Fruit fly (Drosophila melanogaster) whole organism, embryonic: ENCODE measurements around the gene CG34301.

Source experiments
- Asciz ChIP-seq: fragments of 200-800 bp; sonication (Bioruptor generic); optimal IDR thresholded peaks from 2 replicates; lab custom pipeline; 2017; ENCODE audit warnings: missing biosample characterization, mild to moderate bottlenecking, missing genetic modification characterization, missing genetic modification reagents
- Atf3 ChIP-seq: fragments of 200-800 bp; sonication (Bioruptor generic); optimal IDR thresholded peaks from 3 replicates; lab custom pipeline; 2016; ENCODE audit warnings: missing biosample characterization, missing genetic modification characterization
- Atf6 ChIP-seq: fragments of 200-800 bp; sonication (Bioruptor generic); IDR thresholded peaks from 2 replicates; pipeline ENCODE4 v1.3.6; 2022; ENCODE audit warnings: missing biosample characterization, missing genetic modification characterization
- Bdp1 ChIP-seq: fragments of 200-800 bp; sonication (Bioruptor generic); optimal IDR thresholded peaks from 3 replicates; lab custom pipeline; 2016; ENCODE audit warnings: missing biosample characterization, missing genetic modification characterization
- CG12236 ChIP-seq: fragments of 200-800 bp; sonication (Bioruptor generic); optimal IDR thresholded peaks from 2 replicates; lab custom pipeline; 2016; ENCODE audit warnings: missing biosample characterization, missing genetic modification characterization
- CG14667 ChIP-seq: fragments of 200-800 bp; sonication (Bioruptor generic); IDR thresholded peaks from 2 replicates; pipeline ENCODE4 v1.3.6; 2022; ENCODE audit warnings: missing biosample characterization, missing genetic modification characterization
- CG1602 ChIP-seq: fragments of 200-800 bp; sonication (Bioruptor generic); optimal IDR thresholded peaks from 3 replicates; lab custom pipeline; 2016; ENCODE audit warnings: missing biosample characterization, missing genetic modification characterization
- CG1603 ChIP-seq: fragments of 200-800 bp; sonication (Bioruptor generic); optimal IDR thresholded peaks from 2 replicates; lab custom pipeline; 2019; ENCODE audit warnings: missing biosample characterization, mild to moderate bottlenecking, missing genetic modification characterization, moderate library complexity
- CG17829 ChIP-seq: fragments of 200-800 bp; optimal IDR thresholded peaks from 2 replicates; lab custom pipeline; 2019; ENCODE audit warnings: missing biosample characterization, mild to moderate bottlenecking, missing genetic modification characterization, moderate library complexity
- CG2129 ChIP-seq: fragments of 200-800 bp; sonication (Bioruptor generic); IDR thresholded peaks from 2 replicates; pipeline ENCODE4 v1.3.6; 2022; ENCODE audit warnings: missing biosample characterization, missing genetic modification characterization; ENCODE audit not compliant: partially characterized antibody
- CG32767 ChIP-seq: fragments of 200-800 bp; sonication (Bioruptor generic); IDR thresholded peaks from 2 replicates; pipeline ENCODE4 v1.3.6; 2022; ENCODE audit warnings: missing biosample characterization, missing genetic modification characterization
- CG4730 ChIP-seq: fragments of 200-800 bp; sonication (Bioruptor generic); IDR thresholded peaks from 2 replicates; pipeline ENCODE4 v1.3.6; 2022; ENCODE audit warnings: missing biosample characterization, missing genetic modification characterization
- CG7556 ChIP-seq: fragments of 200-800 bp; sonication (Bioruptor generic); optimal IDR thresholded peaks from 2 replicates; lab custom pipeline; 2017; ENCODE audit warnings: missing biosample characterization, mild to moderate bottlenecking, missing genetic modification characterization
- CG8089 ChIP-seq: fragments of 200-800 bp; sonication (Bioruptor generic); optimal IDR thresholded peaks from 3 replicates; lab custom pipeline; 2016; ENCODE audit warnings: missing biosample characterization, missing genetic modification characterization
- CG8290 ChIP-seq, 3 experiments: fragments of 200-800 bp; sonication (Bioruptor generic); optimal IDR thresholded peaks; 2 replicates each; lab custom pipeline; 2016 to 2019; ENCODE audit warnings: missing biosample characterization in 3 of 3, missing genetic modification characterization in 3 of 3, mild to moderate bottlenecking in 2 of 3, moderate library complexity in 1 of 3
- CG9932 ChIP-seq: fragments of 200-800 bp; sonication (Bioruptor generic); IDR thresholded peaks from 2 replicates; pipeline ENCODE4 v1.3.6; 2022; ENCODE audit warnings: missing biosample characterization, missing genetic modification characterization
- CTCF ChIP-seq: fragments of 200-800 bp; sonication (Bioruptor generic); optimal IDR thresholded peaks from 2 replicates; lab custom pipeline; 2017; ENCODE audit warnings: missing biosample characterization, mild to moderate bottlenecking, missing genetic modification characterization, moderate library complexity
- Chrac-16 ChIP-seq: fragments of 200-800 bp; sonication (Bioruptor generic); optimal IDR thresholded peaks from 3 replicates; lab custom pipeline; 2016; ENCODE audit warnings: missing biosample characterization, missing genetic modification characterization
- Doc3 ChIP-seq: fragments of 200-800 bp; sonication (Bioruptor generic); IDR thresholded peaks from 3 replicates; pipeline ENCODE4 v1.3.6; 2022; ENCODE audit warnings: missing biosample characterization, missing genetic modification characterization; ENCODE audit not compliant: partially characterized antibody
- E2f2 ChIP-seq: fragments of 200-800 bp; sonication (Bioruptor generic); IDR thresholded peaks from 2 replicates; pipeline ENCODE4 v1.3.6; 2022; ENCODE audit warnings: missing biosample characterization, missing genetic modification characterization
- GATAe ChIP-seq: fragments of 200-800 bp; sonication (Bioruptor generic); conservative IDR thresholded peaks from 2 replicates; pipeline ENCODE4 v1.3.6; 2022; ENCODE audit warnings: missing biosample characterization, missing genetic modification characterization
- H15 ChIP-seq: fragments of 200-800 bp; sonication (Bioruptor generic); IDR thresholded peaks from 3 replicates; pipeline ENCODE4 v1.3.6; 2022; ENCODE audit warnings: missing biosample characterization, missing genetic modification characterization
- Hey ChIP-seq: fragments of 200-800 bp; sonication (Bioruptor generic); optimal IDR thresholded peaks from 3 replicates; lab custom pipeline; 2018; ENCODE audit warnings: missing biosample characterization, mild to moderate bottlenecking, missing genetic modification characterization
- Lhr ChIP-seq: fragments of 200-800 bp; sonication (Bioruptor generic); optimal IDR thresholded peaks from 3 replicates; lab custom pipeline; 2017; ENCODE audit warnings: mild to moderate bottlenecking, missing biosample characterization, missing genetic modification reagents, missing genetic modification characterization
- MBD-R2 ChIP-seq: fragments of 200-800 bp; sonication (Bioruptor generic); IDR thresholded peaks from 2 replicates; pipeline ENCODE4 v1.3.6; 2022; ENCODE audit warnings: missing biosample characterization, missing genetic modification characterization
- Med ChIP-seq: fragments of 200-800 bp; sonication (Bioruptor generic); peaks from one replicate; lab custom pipeline; 2016; ENCODE audit warnings: missing biosample characterization, missing genetic modification characterization, mild to moderate bottlenecking, inconsistent platforms, moderate library complexity
- Tbp ChIP-seq: fragments of >200 bp; optimal IDR thresholded peaks from 2 replicates; lab custom pipeline; 2018; ENCODE audit warnings: missing biosample characterization, missing genetic modification characterization
- abd-A ChIP-seq: fragments of 200-800 bp; sonication (Bioruptor generic); optimal IDR thresholded peaks from 3 replicates; lab custom pipeline; 2019; ENCODE audit warnings: missing biosample characterization, mild to moderate bottlenecking, missing genetic modification characterization, moderate library complexity
- bab2 ChIP-seq: fragments of 200-800 bp; sonication (Bioruptor generic); optimal IDR thresholded peaks from 2 replicates; lab custom pipeline; 2016; ENCODE audit warnings: missing biosample characterization, missing genetic modification characterization
- chif ChIP-seq, 2 experiments: fragments of 200-800 bp; sonication (Bioruptor generic); optimal IDR thresholded peaks; 3 replicates each; lab custom pipeline; 2016; ENCODE audit warnings: missing biosample characterization in 2 of 2, missing genetic modification characterization in 2 of 2
- chinmo ChIP-seq: fragments of 200-800 bp; sonication (Bioruptor generic); IDR thresholded peaks from 4 replicates; pipeline ENCODE4 v1.3.6; 2022; ENCODE audit warnings: missing biosample characterization, missing genetic modification characterization; ENCODE audit not compliant: partially characterized antibody
- crc ChIP-seq: fragments of 200-800 bp; sonication (Bioruptor generic); optimal IDR thresholded peaks from 2 replicates; lab custom pipeline; 2016; ENCODE audit warnings: missing biosample characterization, missing genetic modification characterization
- danr ChIP-seq: fragments of 200-800 bp; sonication (Bioruptor generic); IDR thresholded peaks from 2 replicates; pipeline ENCODE4 v1.3.6; 2022; ENCODE audit warnings: missing biosample characterization, missing genetic modification characterization
- grau ChIP-seq: fragments of 200-800 bp; optimal IDR thresholded peaks from 3 replicates; lab custom pipeline; 2019; ENCODE audit warnings: missing biosample characterization, mild to moderate bottlenecking, missing genetic modification characterization, moderate library complexity
- gsb ChIP-seq: fragments of 200-800 bp; sonication (Bioruptor generic); IDR thresholded peaks from 2 replicates; pipeline ENCODE4 v1.3.6; 2022; ENCODE audit warnings: missing biosample characterization, missing genetic modification characterization
- her ChIP-seq: fragments of 200-800 bp; sonication (Bioruptor generic); optimal IDR thresholded peaks from 2 replicates; lab custom pipeline; 2016; ENCODE audit warnings: missing biosample characterization, missing genetic modification characterization
- knrl ChIP-seq: fragments of 200-800 bp; sonication (Bioruptor generic); IDR thresholded peaks from 3 replicates; pipeline ENCODE4 v1.3.6; 2022; ENCODE audit warnings: missing biosample characterization, missing genetic modification characterization; ENCODE audit not compliant: partially characterized antibody
- maf-S ChIP-seq: fragments of 200-800 bp; sonication (Bioruptor generic); optimal IDR thresholded peaks from 2 replicates; lab custom pipeline; 2016; ENCODE audit warnings: missing biosample characterization, missing genetic modification characterization
- mirr ChIP-seq: fragments of 200-800 bp; sonication (Bioruptor generic); optimal IDR thresholded peaks from 3 replicates; lab custom pipeline; 2018; ENCODE audit warnings: missing biosample characterization, mild to moderate bottlenecking, missing genetic modification characterization
- nerfin-2 ChIP-seq: fragments of 200-800 bp; sonication (Bioruptor generic); IDR thresholded peaks from 2 replicates; pipeline ENCODE4 v1.3.6; 2022; ENCODE audit warnings: missing biosample characterization, missing genetic modification characterization; ENCODE audit not compliant: partially characterized antibody
- otp ChIP-seq: fragments of 200-800 bp; sonication (Bioruptor generic); IDR thresholded peaks from 3 replicates; pipeline ENCODE4, ENCODE4 v1.3.6; 2022; ENCODE audit warnings: missing biosample characterization, missing genetic modification characterization
- pita ChIP-seq: fragments of 200-800 bp; sonication (Bioruptor generic); optimal IDR thresholded peaks from 2 replicates; lab custom pipeline; 2017; ENCODE audit warnings: missing biosample characterization, mild to moderate bottlenecking, missing genetic modification characterization
- pzg ChIP-seq: fragments of 200-800 bp; sonication (Bioruptor generic); optimal IDR thresholded peaks from 3 replicates; lab custom pipeline; 2018; ENCODE audit warnings: missing biosample characterization, mild to moderate bottlenecking, missing genetic modification characterization, moderate library complexity
- ranshi ChIP-seq: fragments of 200-800 bp; sonication (Bioruptor generic); IDR thresholded peaks from 2 replicates; pipeline ENCODE4 v1.3.6; 2022; ENCODE audit warnings: missing biosample characterization, missing genetic modification characterization
- run ChIP-seq: fragments of 200-800 bp; sonication (Bioruptor generic); optimal IDR thresholded peaks from 3 replicates; lab custom pipeline; 2018; ENCODE audit warnings: missing biosample characterization, mild to moderate bottlenecking, missing genetic modification characterization
- sisA ChIP-seq: fragments of 200-800 bp; sonication (Bioruptor generic); IDR thresholded peaks from 2 replicates; pipeline ENCODE4 v1.3.6; 2022; ENCODE audit warnings: missing biosample characterization, missing genetic modification characterization
- slp2 ChIP-seq: fragments of 200-800 bp; sonication (Bioruptor generic); optimal IDR thresholded peaks from 2 replicates; lab custom pipeline; 2016; ENCODE audit warnings: missing biosample characterization, missing genetic modification characterization
- tup ChIP-seq: fragments of 200-800 bp; sonication (Bioruptor generic); optimal IDR thresholded peaks from 2 replicates; lab custom pipeline; 2016; ENCODE audit warnings: missing biosample characterization, mild to moderate bottlenecking, missing genetic modification characterization, moderate library complexity
- unpg ChIP-seq: fragments of 200-800 bp; sonication (Bioruptor generic); optimal IDR thresholded peaks from 3 replicates; lab custom pipeline; 2018; ENCODE audit warnings: missing biosample characterization, mild to moderate bottlenecking, missing genetic modification characterization, moderate library complexity
- vvl ChIP-seq: fragments of 200-800 bp; sonication (Bioruptor generic); IDR thresholded peaks from 2 replicates; pipeline ENCODE4 v1.3.6; 2022; ENCODE audit warnings: missing biosample characterization, missing genetic modification characterization
- zfh2 ChIP-seq: fragments of 200-800 bp; sonication (Bioruptor generic); optimal IDR thresholded peaks from 2 replicates; lab custom pipeline; 2016; ENCODE audit warnings: missing biosample characterization, missing genetic modification characterization

CG34301 gene

dm6 chr3R:8819551-8820057 is 46.4 kb downstream of the CG34301 start (continued):
- TF ChIP-seq CG1602 (GFP tag; lab: Kevin White, UChicago) = no peak
- no peak for TF ChIP-seq CG4730 (GFP tag; lab: Robert Waterston, UW)
- no peak for TF ChIP-seq Chrac-16
- peak; percentile 8 for TF ChIP-seq pzg (GFP tag; lab: Kevin White, UChicago)
- TF ChIP-seq danr (GFP tag; lab: Robert Waterston, UW) = peak; percentile 34; the same call in 1 of the 2 replicates
- no peak for TF ChIP-seq knrl (GFP tag; lab: Robert Waterston, UW)
- TF ChIP-seq abd-A (tag; lab: Kevin White, UChicago) = peak; percentile 26
- no peak for TF ChIP-seq Atf3 (GFP tag; lab: Kevin White, UChicago)
- TF ChIP-seq crc = no peak
- TF ChIP-seq CG7556 (GFP tag; lab: Kevin White, UChicago) = no peak
- TF ChIP-seq unpg = no peak
- no peak for TF ChIP-seq zfh2 (GFP tag; lab: Kevin White, UChicago)
- TF ChIP-seq CG17829 = no peak
- TF ChIP-seq CG2129 (GFP tag; lab: Robert Waterston, UW) = no peak
- TF ChIP-seq run = no peak
- no peak for TF ChIP-seq tup (GFP tag; lab: Kevin White, UChicago)
- peak; percentile 28 for TF ChIP-seq maf-S (GFP tag; lab: Kevin White, UChicago)
- TF ChIP-seq CG9932 (GFP tag; lab: Robert Waterston, UW) = peak; percentile 32; the same call in 1 of the 2 replicates
- no peak for TF ChIP-seq Hey (tag; lab: Kevin White, UChicago)
- TF ChIP-seq nerfin-2 (GFP tag; lab: Robert Waterston, UW) = no peak
- TF ChIP-seq slp2 (GFP tag; lab: Kevin White, UChicago) = no peak
- peak; percentile 19; the same call in 1 of the 2 replicates for TF ChIP-seq E2f2 (GFP tag; lab: Robert Waterston, UW)
- TF ChIP-seq her (GFP tag; lab: Kevin White, UChicago) = peak; percentile 28
- TF ChIP-seq H15 (GFP tag; lab: Robert Waterston, UW) = no peak
- TF ChIP-seq bab2 (GFP tag; lab: Kevin White, UChicago) = no peak
- TF ChIP-seq ranshi (GFP tag; lab: Robert Waterston, UW) = no peak
- peak; percentile 91 for TF ChIP-seq Med (GFP tag; lab: Kevin White, UChicago)
- TF ChIP-seq Asciz (GFP tag; lab: Kevin White, UChicago) = no peak
- no peak for TF ChIP-seq otp (GFP tag; lab: Robert Waterston, UW)
- TF ChIP-seq chinmo (GFP tag; lab: Robert Waterston, UW) = peak; percentile 63; the same call in 1 of the 4 replicates
- TF ChIP-seq vvl = 0 out of 2 replicates have a peak, but pooled peaks have one; percentile 45
- TF ChIP-seq CG1603 (tag; lab: Kevin White, UChicago) = peak; percentile 44
- TF ChIP-seq Doc3 (GFP tag; lab: Robert Waterston, UW) = no peak
- peak; percentile 69 for TF ChIP-seq Atf6
- TF ChIP-seq CG14667 (GFP tag; lab: Robert Waterston, UW) = no peak
- no peak for TF ChIP-seq CG8089 (GFP tag; lab: Kevin White, UChicago)
- TF ChIP-seq chif (GFP tag; optimal IDR thresholded peaks at IDR 0.05; lab: Kevin White, UChicago) = no peak
- no peak for TF ChIP-seq CG12236 (GFP tag; lab: Kevin White, UChicago)
- TF ChIP-seq GATAe (GFP tag; lab: Robert Waterston, UW) = no peak
- TF ChIP-seq Bdp1 (GFP tag; lab: Kevin White, UChicago) = no peak
- TF ChIP-seq sisA (GFP tag; lab: Robert Waterston, UW) = no peak
- no peak for TF ChIP-seq CTCF (GFP tag; lab: Kevin White, UChicago)
- peak; percentile 13; the same call in 1 of the 2 replicates for TF ChIP-seq MBD-R2 (GFP tag; lab: Robert Waterston, UW)
- TF ChIP-seq CG8290 (GFP tag; optimal IDR thresholded peaks at IDR 0.05; lab: Kevin White, UChicago) = no peak
- peak in 1 of 2 experiments; percentile 81 for TF ChIP-seq CG8290 (tag; optimal IDR thresholded peaks at IDR 0.05; lab: Kevin White, UChicago)
- TF ChIP-seq CG32767 (GFP tag; lab: Robert Waterston, UW) = no peak
- TF ChIP-seq Lhr = no peak
- no peak for TF ChIP-seq pita (GFP tag; lab: Kevin White, UChicago)
- peak; percentile 43; the same call in 1 of the 2 replicates for TF ChIP-seq gsb
- no peak for TF ChIP-seq grau (tag; lab: Kevin White, UChicago)
- TF ChIP-seq Tbp (GFP tag; lab: Kevin White, UChicago) = no peak
- TF ChIP-seq mirr (GFP tag; lab: Kevin White, UChicago) = peak; percentile 61
